Fruit fly (Drosophila melanogaster) whole organism, embryonic: ENCODE data around the gene BtbVII.
A peak's percentile ranks its signal among the peaks of the same experiment; 100 is the strongest.

Experiments used
- BEAF-32 ChIP-seq: fragments of 200-800 bp; sonication (Bioruptor generic); optimal IDR thresholded peaks from 3 replicates; lab custom pipeline; 2017; ENCODE audit warnings: missing biosample characterization, missing genetic modification characterization, mild to moderate bottlenecking, moderate library complexity, missing genetic modification reagents
- Bdp1 ChIP-seq: fragments of 200-800 bp; sonication (Bioruptor generic); optimal IDR thresholded peaks from 3 replicates; lab custom pipeline; 2016; ENCODE audit warnings: missing biosample characterization, missing genetic modification characterization
- BtbVII ChIP-seq: fragments of 200-800 bp; sonication (Bioruptor generic); optimal IDR thresholded peaks from 3 replicates; lab custom pipeline; 2017; ENCODE audit warnings: missing biosample characterization, mild to moderate bottlenecking, missing genetic modification characterization
- CG10267 ChIP-seq: fragments of 200-800 bp; sonication (Bioruptor generic); optimal IDR thresholded peaks from 2 replicates; lab custom pipeline; 2018; ENCODE audit warnings: missing biosample characterization, mild to moderate bottlenecking, missing genetic modification characterization, moderate library complexity
- CG10543 ChIP-seq: fragments of 200-800 bp; sonication (Bioruptor generic); optimal IDR thresholded peaks from 3 replicates; lab custom pipeline; 2017; ENCODE audit warnings: missing biosample characterization, mild to moderate bottlenecking, missing genetic modification characterization, moderate library complexity
- CG11695 ChIP-seq: fragments of 200-800 bp; sonication (Bioruptor generic); IDR thresholded peaks from 3 replicates; pipeline ENCODE4 v1.3.6; 2022; ENCODE audit warnings: missing biosample characterization, missing genetic modification characterization
- CG12769 ChIP-seq: fragments of 200-800 bp; sonication (Bioruptor generic); optimal IDR thresholded peaks from 2 replicates; lab custom pipeline; 2019; ENCODE audit warnings: missing biosample characterization, mild to moderate bottlenecking, missing genetic modification characterization, moderate library complexity
- CG14965 ChIP-seq: fragments of 200-800 bp; sonication (Bioruptor generic); optimal IDR thresholded peaks from 2 replicates; lab custom pipeline; 2016; ENCODE audit warnings: missing biosample characterization, missing genetic modification characterization, borderline replicate concordance
- CG15479 ChIP-seq: fragments of 200-800 bp; sonication (Bioruptor generic); optimal IDR thresholded peaks from 3 replicates; lab custom pipeline; 2019; ENCODE audit warnings: missing biosample characterization, mild to moderate bottlenecking, missing genetic modification characterization, moderate library complexity
- CG16815 ChIP-seq: fragments of 200-800 bp; sonication (Bioruptor generic); optimal IDR thresholded peaks from 3 replicates; lab custom pipeline; 2017; ENCODE audit warnings: missing biosample characterization, mild to moderate bottlenecking, missing genetic modification characterization
- CG17829 ChIP-seq: fragments of 200-800 bp; optimal IDR thresholded peaks from 2 replicates; lab custom pipeline; 2019; ENCODE audit warnings: missing biosample characterization, mild to moderate bottlenecking, missing genetic modification characterization, moderate library complexity
- CG18262 ChIP-seq: fragments of 200-800 bp; optimal IDR thresholded peaks from 3 replicates; lab custom pipeline; 2019; ENCODE audit warnings: missing biosample characterization, mild to moderate bottlenecking, missing genetic modification characterization, moderate library complexity
- CG18619 ChIP-seq: fragments of 200-800 bp; sonication (Bioruptor generic); optimal IDR thresholded peaks from 3 replicates; lab custom pipeline; 2017; ENCODE audit warnings: missing biosample characterization, mild to moderate bottlenecking, missing genetic modification characterization
- CG2712 ChIP-seq: fragments of 200-800 bp; optimal IDR thresholded peaks from 3 replicates; lab custom pipeline; 2019; ENCODE audit warnings: missing biosample characterization, mild to moderate bottlenecking, missing genetic modification characterization, moderate library complexity
- CG30020 ChIP-seq: fragments of 200-800 bp; optimal IDR thresholded peaks from 2 replicates; lab custom pipeline; 2019; ENCODE audit warnings: missing biosample characterization, mild to moderate bottlenecking, missing genetic modification characterization, moderate library complexity
- CG32532 ChIP-seq: fragments of 200-800 bp; sonication (Bioruptor generic); IDR thresholded peaks from 2 replicates; pipeline ENCODE4 v1.3.6; 2022; ENCODE audit warnings: missing biosample characterization, missing genetic modification characterization
- CG8290 ChIP-seq, 3 experiments: fragments of 200-800 bp; sonication (Bioruptor generic); optimal IDR thresholded peaks; 2 replicates each; lab custom pipeline; 2016 to 2019; ENCODE audit warnings: missing biosample characterization in 3 of 3, missing genetic modification characterization in 3 of 3, mild to moderate bottlenecking in 2 of 3, moderate library complexity in 1 of 3
- CG9797 ChIP-seq: fragments of 200-800 bp; sonication (Bioruptor generic); optimal IDR thresholded peaks from 3 replicates; lab custom pipeline; 2018; ENCODE audit warnings: missing biosample characterization, mild to moderate bottlenecking, missing genetic modification characterization
- D19B ChIP-seq: fragments of 200-800 bp; sonication (Bioruptor generic); optimal IDR thresholded peaks from 2 replicates; lab custom pipeline; 2017; ENCODE audit warnings: missing biosample characterization, mild to moderate bottlenecking, missing genetic modification characterization
- Dip3 ChIP-seq: fragments of 200-800 bp; sonication (Bioruptor generic); optimal IDR thresholded peaks from 3 replicates; lab custom pipeline; 2016; ENCODE audit warnings: missing biosample characterization, missing genetic modification characterization
- Doc3 ChIP-seq: fragments of 200-800 bp; sonication (Bioruptor generic); IDR thresholded peaks from 3 replicates; pipeline ENCODE4 v1.3.6; 2022; ENCODE audit warnings: missing biosample characterization, missing genetic modification characterization; ENCODE audit not compliant: partially characterized antibody
- E2f1 ChIP-seq: fragments of 200-800 bp; sonication (Bioruptor generic); IDR thresholded peaks from 2 replicates; pipeline ENCODE4 v1.3.6; 2022; ENCODE audit warnings: missing biosample characterization, missing genetic modification characterization
- Gsc ChIP-seq: fragments of 200-800 bp; sonication (Bioruptor generic); IDR thresholded peaks from 2 replicates; pipeline ENCODE4 v1.3.6; 2022; ENCODE audit warnings: missing biosample characterization, missing genetic modification characterization
- Hmx ChIP-seq: fragments of 200-800 bp; sonication (Bioruptor generic); optimal IDR thresholded peaks from 2 replicates; lab custom pipeline; 2016; ENCODE audit warnings: missing biosample characterization, missing genetic modification characterization
- Hr78 ChIP-seq, 2 experiments: fragments of 200-800 bp in 1 of 2; fragments of >200 bp in 1 of 2; sonication (Bioruptor generic) in 1 of 2; optimal IDR thresholded peaks; 2 replicates each; lab custom pipeline; 2017 to 2019; ENCODE audit warnings: missing biosample characterization in 2 of 2, missing genetic modification characterization in 2 of 2, mild to moderate bottlenecking in 1 of 2, moderate library complexity in 1 of 2
- MBD-R2 ChIP-seq: fragments of 200-800 bp; sonication (Bioruptor generic); IDR thresholded peaks from 2 replicates; pipeline ENCODE4 v1.3.6; 2022; ENCODE audit warnings: missing biosample characterization, missing genetic modification characterization
- Meics ChIP-seq: fragments of 200-800 bp; sonication (Bioruptor generic); optimal IDR thresholded peaks from 2 replicates; lab custom pipeline; 2017; ENCODE audit warnings: missing biosample characterization, mild to moderate bottlenecking, missing genetic modification characterization
- Mes4 ChIP-seq: fragments of 200-800 bp; sonication (Bioruptor generic); optimal IDR thresholded peaks from 2 replicates; lab custom pipeline; 2016; ENCODE audit warnings: missing biosample characterization, missing genetic modification characterization
- Neu2 ChIP-seq: fragments of 200-800 bp; sonication (Bioruptor generic); optimal IDR thresholded peaks from 3 replicates; lab custom pipeline; 2016; ENCODE audit warnings: missing biosample characterization, missing genetic modification characterization, borderline replicate concordance
- NfI ChIP-seq: fragments of 200-800 bp; sonication (Bioruptor generic); optimal IDR thresholded peaks from 3 replicates; lab custom pipeline; 2018; ENCODE audit warnings: missing biosample characterization, mild to moderate bottlenecking, missing genetic modification characterization, moderate library complexity
- Trl ChIP-seq, 3 experiments: fragments of >200 bp in 2 of 3; fragments of 200-800 bp in 1 of 3; sonication (Bioruptor generic) in 1 of 3; optimal IDR thresholded peaks; 2 replicates in 1 of 3; 3 replicates in 2 of 3; lab custom pipeline; 2016 to 2017; ENCODE audit warnings: missing biosample characterization in 1 of 3, missing genetic modification characterization in 1 of 3
- Vsx1 ChIP-seq: fragments of 200-800 bp; sonication (Bioruptor generic); optimal IDR thresholded peaks from 2 replicates; lab custom pipeline; 2017; ENCODE audit warnings: missing biosample characterization, mild to moderate bottlenecking, missing genetic modification characterization, missing genetic modification reagents
- bbx ChIP-seq: fragments of 200-800 bp; sonication (Bioruptor generic); IDR thresholded peaks from 2 replicates; pipeline ENCODE4 v1.3.6; 2022; ENCODE audit warnings: missing biosample characterization, missing genetic modification characterization; ENCODE audit not compliant: partially characterized antibody
- bowl ChIP-seq: fragments of 200-800 bp; sonication (Bioruptor generic); IDR thresholded peaks from 2 replicates; pipeline ENCODE4 v1.3.6; 2022; ENCODE audit warnings: missing biosample characterization, missing genetic modification characterization
- chinmo ChIP-seq: fragments of 200-800 bp; sonication (Bioruptor generic); IDR thresholded peaks from 4 replicates; pipeline ENCODE4 v1.3.6; 2022; ENCODE audit warnings: missing biosample characterization, missing genetic modification characterization; ENCODE audit not compliant: partially characterized antibody
- corto ChIP-seq: fragments of 200-800 bp; sonication (Bioruptor generic); optimal IDR thresholded peaks from 2 replicates; lab custom pipeline; 2016; ENCODE audit warnings: missing biosample characterization, mild to moderate bottlenecking, missing genetic modification characterization, moderate library complexity
- fru ChIP-seq: fragments of >200 bp; optimal IDR thresholded peaks from 2 replicates; lab custom pipeline; 2017
- gcm2 ChIP-seq: fragments of 200-800 bp; sonication (Bioruptor generic); optimal IDR thresholded peaks from 2 replicates; lab custom pipeline; 2016; ENCODE audit warnings: missing biosample characterization, missing genetic modification characterization
- gt ChIP-seq: fragments of 200-800 bp; sonication (Bioruptor generic); IDR thresholded peaks from 2 replicates; pipeline ENCODE4 v1.3.6; 2022; ENCODE audit warnings: missing biosample characterization, missing genetic modification characterization
- lbe ChIP-seq: fragments of 200-800 bp; sonication (Bioruptor generic); optimal IDR thresholded peaks from 2 replicates; lab custom pipeline; 2016; ENCODE audit warnings: missing biosample characterization, mild to moderate bottlenecking, missing genetic modification characterization
- lov ChIP-seq, 2 experiments: fragments of 200-800 bp in 1 of 2; fragments of >200 bp in 1 of 2; sonication (Bioruptor generic) in 1 of 2; IDR thresholded peaks in 1 of 2; optimal IDR thresholded peaks in 1 of 2; 2 replicates in 1 of 2; 3 replicates in 1 of 2; pipeline versions ENCODE4 v1.3.6 to Lab custom; 2017 to 2022; ENCODE audit warnings: missing biosample characterization in 1 of 2, missing genetic modification characterization in 1 of 2
- nau ChIP-seq: fragments of 200-800 bp; sonication (Bioruptor generic); optimal IDR thresholded peaks from 3 replicates; lab custom pipeline; 2017; ENCODE audit warnings: missing biosample characterization, mild to moderate bottlenecking, missing genetic modification characterization, missing genetic modification reagents
- phol ChIP-seq: fragments of 200-800 bp; sonication (Bioruptor generic); optimal IDR thresholded peaks from 3 replicates; lab custom pipeline; 2018; ENCODE audit warnings: missing biosample characterization, mild to moderate bottlenecking, missing genetic modification characterization, moderate library complexity
- sd ChIP-seq: fragments of 200-800 bp; sonication (Bioruptor generic); optimal IDR thresholded peaks from 3 replicates; lab custom pipeline; 2018; ENCODE audit warnings: missing biosample characterization, mild to moderate bottlenecking, missing genetic modification characterization, moderate library complexity
- slou ChIP-seq: fragments of 200-800 bp; sonication (Bioruptor generic); optimal IDR thresholded peaks from 3 replicates; lab custom pipeline; 2016; ENCODE audit warnings: missing biosample characterization, missing genetic modification characterization
- sna ChIP-seq: fragments of 200-800 bp; sonication (Bioruptor generic); IDR thresholded peaks from 2 replicates; pipeline ENCODE4 v1.3.6; 2022; ENCODE audit warnings: missing biosample characterization, missing genetic modification characterization; ENCODE audit not compliant: partially characterized antibody
- ttk ChIP-seq: fragments of 200-800 bp; sonication (Bioruptor generic); IDR thresholded peaks from 2 replicates; pipeline ENCODE4 v2.1.2; 2022; ENCODE audit warnings: missing biosample characterization, missing genetic modification characterization
- yki ChIP-seq: fragments of >200 bp; optimal IDR thresholded peaks from 3 replicates; lab custom pipeline; 2018

Gene BtbVII

DNA sequence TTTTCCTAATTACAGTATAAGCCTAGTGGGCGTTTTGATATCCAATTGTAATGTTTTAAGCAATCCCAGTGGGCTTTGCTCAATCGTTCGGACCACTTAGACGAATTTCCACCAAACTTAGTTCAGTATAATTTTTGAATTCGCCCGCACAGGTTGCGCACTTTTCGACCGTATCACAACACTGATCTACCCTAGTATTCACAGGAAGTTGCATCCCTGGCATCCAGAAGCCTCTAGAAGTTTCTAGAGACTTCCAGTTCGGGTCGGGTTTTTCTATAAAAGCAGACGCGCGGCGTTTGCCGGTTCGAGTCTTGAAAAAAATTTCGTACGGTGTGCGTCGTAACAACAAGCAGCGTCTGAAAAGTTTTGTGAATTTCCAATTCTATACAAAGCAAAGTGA, 44.5 kb downstream of the BtbVII start, which contains the start of gene Hsp83 (continued):
- peak; percentile 39 for TF ChIP-seq Hmx (GFP tag; lab: Kevin White, UChicago)
- TF ChIP-seq CG8290 (GFP tag; optimal IDR thresholded peaks at IDR 0.05; lab: Kevin White, UChicago), result peak; percentile 91
- peak; percentile 97 for TF ChIP-seq CG8290 (tag; optimal IDR thresholded peaks at IDR 0.05; lab: Kevin White, UChicago)
- peak; percentile 48 for TF ChIP-seq CG30020
- TF ChIP-seq E2f1 (GFP tag; lab: Robert Waterston, UW), result peak; percentile 87
- peak; percentile 87 for TF ChIP-seq D19B (GFP tag; lab: Kevin White, UChicago)
- TF ChIP-seq CG10543 (GFP tag; lab: Kevin White, UChicago), result peak; percentile 100
- no peak for TF ChIP-seq sd (tag; lab: Kevin White, UChicago)
- TF ChIP-seq Vsx1 (GFP tag; lab: Kevin White, UChicago), result peak; percentile 97
- peak; percentile 95 for TF ChIP-seq CG32532 (GFP tag; lab: Robert Waterston, UW)
- no peak for TF ChIP-seq Doc3
- TF ChIP-seq BEAF-32, result no peak
- TF ChIP-seq Trl (optimal IDR thresholded peaks at IDR 0.05; lab: Kevin White, UChicago), result no peak
- TF ChIP-seq Trl (GFP tag; optimal IDR thresholded peaks at IDR 0.05; lab: Kevin White, UChicago), result peak; percentile 97
- peak; percentile 98 for TF ChIP-seq CG18619 (GFP tag; lab: Kevin White, UChicago)
- peak; percentile 90 for TF ChIP-seq CG17829 (tag; lab: Kevin White, UChicago)
- peak; percentile 81 for TF ChIP-seq slou (GFP tag; lab: Kevin White, UChicago)
- peak; percentile 93 for TF ChIP-seq CG14965
- TF ChIP-seq CG12769 (tag; lab: Kevin White, UChicago), result peak; percentile 94
- peak; percentile 84; the same call in 3 of the 4 replicates for TF ChIP-seq chinmo (GFP tag; lab: Robert Waterston, UW)
- no peak for TF ChIP-seq Hr78 (GFP tag; optimal IDR thresholded peaks at IDR 0.05; lab: Kevin White, UChicago)
- TF ChIP-seq fru (lab: Kevin White, UChicago), result no peak
- peak; percentile 62 for TF ChIP-seq bbx
- TF ChIP-seq Bdp1 (GFP tag; lab: Kevin White, UChicago), result peak; percentile 89
- TF ChIP-seq nau (GFP tag; lab: Kevin White, UChicago), result peak; percentile 99
- peak; percentile 95 for TF ChIP-seq lbe (GFP tag; lab: Kevin White, UChicago)
- TF ChIP-seq Dip3 (GFP tag; lab: Kevin White, UChicago), result peak; percentile 86
- no peak for TF ChIP-seq sna (GFP tag; lab: Robert Waterston, UW)
- TF ChIP-seq phol, result peak; percentile 82
- TF ChIP-seq CG9797 (GFP tag; lab: Kevin White, UChicago), result peak; percentile 76
- TF ChIP-seq corto (GFP tag; lab: Kevin White, UChicago), result peak; percentile 90
- no peak for TF ChIP-seq lov (optimal IDR thresholded peaks at IDR 0.05; lab: Kevin White, UChicago)
- TF ChIP-seq lov (GFP tag; IDR thresholded peaks at IDR 0.05; lab: Robert Waterston, UW), result peak; percentile 98
- peak; percentile 58; the same call in 1 of the 2 replicates for TF ChIP-seq gt (GFP tag; lab: Robert Waterston, UW)
- TF ChIP-seq CG18262 (tag; lab: Kevin White, UChicago), result peak; percentile 83
- TF ChIP-seq BtbVII (GFP tag; lab: Kevin White, UChicago), result peak; percentile 99
- TF ChIP-seq CG2712, result peak; percentile 87
- TF ChIP-seq gcm2 (GFP tag; lab: Kevin White, UChicago), result peak; percentile 92
- peak; percentile 59 for TF ChIP-seq Neu2 (GFP tag; lab: Kevin White, UChicago)
- peak; percentile 81; the same call in 1 of the 2 replicates for TF ChIP-seq bowl (GFP tag; lab: Robert Waterston, UW)
- TF ChIP-seq Gsc, result no peak
- TF ChIP-seq yki (lab: Kevin White, UChicago), result no peak
- TF ChIP-seq ttk (GFP tag; lab: Robert Waterston, UW), result peak; percentile 89
- peak; percentile 55; the same call in 1 of the 2 replicates for TF ChIP-seq MBD-R2 (GFP tag; lab: Robert Waterston, UW)
- TF ChIP-seq CG15479 (GFP tag; lab: Kevin White, UChicago), result peak; percentile 53
- peak; percentile 98 for TF ChIP-seq NfI (GFP tag; lab: Kevin White, UChicago)
- peak; percentile 99 for TF ChIP-seq CG10267
- peak; percentile 79 for TF ChIP-seq CG16815 (GFP tag; lab: Kevin White, UChicago)
- TF ChIP-seq CG11695, result peak; percentile 84
- peak; percentile 99 for TF ChIP-seq Meics (GFP tag; lab: Kevin White, UChicago)
- TF ChIP-seq Mes4 (GFP tag; lab: Kevin White, UChicago), result peak; percentile 97
